Fruit fly (Drosophila melanogaster): ENCODE data around the gene CG4229.
A peak's percentile ranks its signal among the peaks of the same experiment; 100 is the strongest.

The CG4229 gene

dm6 chr3L:16544220-16544619 is 12.4 kb upstream of the CG4229 start (continued):
- no peak for TF ChIP-seq CG8290 (GFP tag; optimal IDR thresholded peaks at IDR 0.05)
- TF ChIP-seq CG8290 (tag; optimal IDR thresholded peaks at IDR 0.05): peak in 1 of 2 experiments; percentile 23
- TF ChIP-seq sc (optimal IDR thresholded peaks at IDR 0.05): no peak
- TF ChIP-seq sc (GFP tag; optimal IDR thresholded peaks at IDR 0.05): peak; percentile 22

- TF ChIP-seq sens (GFP tag): no peak
- no peak for TF ChIP-seq CG32772 (GFP tag; IDR thresholded peaks at IDR 0.05)
- no peak for TF ChIP-seq CG6272 (GFP tag; IDR thresholded peaks at IDR 0.05)
- no peak for TF ChIP-seq CG1233 (GFP tag; optimal IDR thresholded peaks at IDR 0.05)
- peak; percentile 96 for TF ChIP-seq CG5180 (GFP tag; optimal IDR thresholded peaks at IDR 0.05)
- no peak for TF ChIP-seq CG12236 (GFP tag; optimal IDR thresholded peaks at IDR 0.05)
- TF ChIP-seq CG4854 (GFP tag; optimal IDR thresholded peaks at IDR 0.05): no peak
- TF ChIP-seq tgo (GFP tag; IDR thresholded peaks at IDR 0.05): no peak
Observed at dm6 chr3L:16545511-16545910, 11.1 kb upstream of the CG4229 start, which contains the start of gene CG13033. TSS of gene CG13033 (minus strand) at chr3L:16545628.

dm6 chr3L:16546159-16546558 is 10.5 kb upstream of the CG4229 start:
- TF ChIP-seq CG4282 (GFP tag; optimal IDR thresholded peaks at IDR 0.05) (no peak), Neu2 (GFP tag; optimal IDR thresholded peaks at IDR 0.05; ENCODE audit: borderline replicate concordance) (no peak), amos (GFP tag; IDR thresholded peaks at IDR 0.05; ENCODE audit: partially characterized antibody) (no peak), Blimp-1 (GFP tag; optimal IDR thresholded peaks at IDR 0.05) (peak; percentile 93), gt (GFP tag; IDR thresholded peaks at IDR 0.05) (no peak), oc (tag; optimal IDR thresholded peaks at IDR 0.05) (peak; percentile 0), CG11695 (GFP tag; IDR thresholded peaks at IDR 0.05) (no peak), pros (GFP tag; optimal IDR thresholded peaks at IDR 0.05) (no peak), CG17186 (GFP tag; optimal IDR thresholded peaks at IDR 0.05) (no peak)

- TF ChIP-seq CG4617 (GFP tag; optimal IDR thresholded peaks at IDR 0.05; ENCODE audit: borderline replicate concordance): no peak
- peak; percentile 7; the same call in 1 of the 3 replicates for TF ChIP-seq CG34422 (GFP tag; IDR thresholded peaks at IDR 0.05)
- no peak for TF ChIP-seq dysf (GFP tag; IDR thresholded peaks at IDR 0.05)
- no peak for TF ChIP-seq Dek (tag; optimal IDR thresholded peaks at IDR 0.05)
- TF ChIP-seq Lhr (GFP tag; optimal IDR thresholded peaks at IDR 0.05): peak; percentile 19
- no peak for TF ChIP-seq D19B (GFP tag; optimal IDR thresholded peaks at IDR 0.05)
- 0 out of 3 replicates have a peak, but pooled peaks have one; percentile 8 for TF ChIP-seq Opbp (GFP tag; IDR thresholded peaks at IDR 0.05; ENCODE audit: partially characterized antibody)
- no peak for TF ChIP-seq GATAe (GFP tag; conservative IDR thresholded peaks at IDR 0.05)
- peak; percentile 54 for TF ChIP-seq Bgb (GFP tag; IDR thresholded peaks at IDR 0.05; ENCODE audit: partially characterized antibody)
- no peak for TF ChIP-seq crp (GFP tag; optimal IDR thresholded peaks at IDR 0.05)
- TF ChIP-seq E2f2 (GFP tag; IDR thresholded peaks at IDR 0.05): peak; percentile 92
- peak; percentile 49; the same call in 1 of the 2 replicates for TF ChIP-seq CG32532 (GFP tag; IDR thresholded peaks at IDR 0.05)
- TF ChIP-seq stc (GFP tag; IDR thresholded peaks at IDR 0.05): no peak
- peak; percentile 83 for TF ChIP-seq Dp (GFP tag; optimal IDR thresholded peaks at IDR 0.05)
- no peak for TF ChIP-seq dimm (GFP tag; IDR thresholded peaks at IDR 0.05)
- no peak for TF ChIP-seq CG7372 (GFP tag; IDR thresholded peaks at IDR 0.05)
- no peak for TF ChIP-seq CG11560 (tag; IDR thresholded peaks at IDR 0.05)
- no peak for TF ChIP-seq repo (GFP tag; optimal IDR thresholded peaks at IDR 0.05)
- peak; percentile 15 for TF ChIP-seq Ets65A (GFP tag)
- TF ChIP-seq CG43689 (GFP tag; IDR thresholded peaks at IDR 0.05): no peak
- TF ChIP-seq Pdp1 (GFP tag; optimal IDR thresholded peaks at IDR 0.05): no peak
- peak; percentile 96 for TF ChIP-seq CG4707 (GFP tag; optimal IDR thresholded peaks at IDR 0.05)
- TF ChIP-seq CG15073 (GFP tag; optimal IDR thresholded peaks at IDR 0.05): no peak
- no peak for TF ChIP-seq CG30020 (tag; optimal IDR thresholded peaks at IDR 0.05)
- TF ChIP-seq Dip2 (GFP tag; IDR thresholded peaks at IDR 0.05): peak; percentile 94
- TF ChIP-seq stwl (tag; optimal IDR thresholded peaks at IDR 0.05): peak; percentile 34
- no peak for TF ChIP-seq pita (GFP tag; optimal IDR thresholded peaks at IDR 0.05)
Observed at dm6 chr3L:16563361-16563760, 6.7 kb downstream of the CG4229 start.
